Worm (Caenorhabditis elegans): Measurements from ENCODE around the gene F11D11.22.

- TF ChIP-seq zag-1 (tag; optimal IDR thresholded peaks at IDR 0.05) (no peak), aly-2 (tag; optimal IDR thresholded peaks at IDR 0.05) (no peak), ceh-28 (tag; optimal IDR thresholded peaks at IDR 0.05) (no peak), snpc-4 (tag; optimal IDR thresholded peaks at IDR 0.05) (no peak), lsy-12 (tag; optimal IDR thresholded peaks at IDR 0.05) (no peak), nhr-237 (tag; optimal IDR thresholded peaks at IDR 0.05) (no peak), R02D3.7 (tag; optimal IDR thresholded peaks at IDR 0.05) (no peak), ceh-82 (tag; optimal IDR thresholded peaks at IDR 0.05) (no peak), ztf-11 (tag; optimal IDR thresholded peaks at IDR 0.05) (no peak), pqm-1 (tag; optimal IDR thresholded peaks at IDR 0.05) (no peak), ZK546.5 (tag; optimal IDR thresholded peaks at IDR 0.05) (no peak), lin-39 (tag; optimal IDR thresholded peaks at IDR 0.05) (no peak)
Observed at ce11 chrV:18753036-18753435, 9.1 kb upstream of the F11D11.22 start, which contains the start of gene F11D11.6.
